Worm (Caenorhabditis elegans): ENCODE data around the gene tmed-13.

DNA sequence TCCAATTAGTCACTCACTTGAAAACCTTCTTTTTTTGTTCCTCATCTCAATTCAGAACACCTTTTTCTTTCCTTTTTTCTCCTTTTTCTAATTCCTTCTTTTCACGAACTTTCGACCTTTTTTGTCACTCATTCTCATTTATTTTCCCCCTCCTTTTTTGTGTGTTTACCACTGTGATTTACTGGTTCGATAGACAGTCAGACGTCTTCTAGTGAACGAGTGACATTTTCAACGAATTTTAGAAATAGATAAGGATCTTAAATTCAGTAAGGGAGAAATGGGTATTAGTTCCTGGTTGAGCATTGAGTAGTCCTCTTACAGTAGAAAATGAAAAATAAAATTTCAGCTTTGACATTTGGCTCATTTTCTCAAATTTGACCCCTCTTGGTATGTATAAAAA, 20.7 kb upstream of the tmed-13 start:
- no peak for TF ChIP-seq cog-1 (tag; optimal IDR thresholded peaks at IDR 0.05)
- no peak for TF ChIP-seq med-1 (GFP tag; optimal IDR thresholded peaks at IDR 0.05; ENCODE audit: insufficient read depth)
- no peak for TF ChIP-seq T22C8.4 (GFP tag; IDR thresholded peaks at IDR 0.05)
- no peak for TF ChIP-seq klf-2 (GFP tag; conservative IDR thresholded peaks at IDR 0.05)
- TF ChIP-seq ztf-23 (GFP tag; IDR thresholded peaks at IDR 0.05): no peak
- no peak for TF ChIP-seq flt-1 (GFP tag; IDR thresholded peaks at IDR 0.05)
- TF ChIP-seq ref-1 (GFP tag; conservative IDR thresholded peaks at IDR 0.05): no peak

All from whole organism, midembryonic.